Worm (Caenorhabditis elegans) whole organism, L3 larva: ENCODE data around the gene H39E23.3.

Source experiments
- egl-27 ChIP-seq: sonication (generic microtip); optimal IDR thresholded peaks from 4 replicates; lab custom pipeline; 2017; ENCODE audit warnings: missing biosample characterization, missing genetic modification reagents, missing genetic modification characterization
- elt-3 ChIP-seq, 3 experiments: fragments of 150-350 bp in 1 of 3; sonication (generic microtip) in 2 of 3; optimal IDR thresholded peaks; 2 replicates in 2 of 3; 4 replicates in 1 of 3; lab custom pipeline; 2014 to 2017; ENCODE audit warnings: missing biosample characterization in 3 of 3, missing genetic modification characterization in 3 of 3
- fkh-2 ChIP-seq: fragments of 150-350 bp; optimal IDR thresholded peaks from 2 replicates; lab custom pipeline; 2014; ENCODE audit warnings: missing biosample characterization, missing genetic modification reagents, missing genetic modification characterization
- fos-1 ChIP-seq: fragments of 150-350 bp; optimal IDR thresholded peaks from 2 replicates; lab custom pipeline; 2014; ENCODE audit warnings: missing biosample characterization, missing genetic modification characterization
- nhr-23 ChIP-seq: fragments of 150-350 bp; optimal IDR thresholded peaks from 2 replicates; lab custom pipeline; 2014; ENCODE audit warnings: missing biosample characterization, missing genetic modification reagents, missing genetic modification characterization
- nhr-237 ChIP-seq: fragments of 150-350 bp; optimal IDR thresholded peaks from 2 replicates; lab custom pipeline; 2014; ENCODE audit warnings: missing biosample characterization, missing genetic modification characterization
- nhr-28 ChIP-seq: fragments of 150-350 bp; optimal IDR thresholded peaks from 2 replicates; lab custom pipeline; 2014; ENCODE audit warnings: missing biosample characterization, missing genetic modification characterization
- sea-2 ChIP-seq: fragments of 150-350 bp; sonication (generic microtip); optimal IDR thresholded peaks from 4 replicates; lab custom pipeline; 2014; ENCODE audit warnings: missing biosample characterization, missing genetic modification reagents, missing genetic modification characterization
- skn-1 ChIP-seq: fragments of 150-350 bp; optimal IDR thresholded peaks from 2 replicates; lab custom pipeline; 2014; ENCODE audit warnings: missing biosample characterization, missing genetic modification characterization
- snpc-4 ChIP-seq: fragments of 150-350 bp; optimal IDR thresholded peaks from 2 replicates; lab custom pipeline; 2014; ENCODE audit warnings: missing biosample characterization, missing genetic modification characterization
- tbx-2 ChIP-seq: sonication (generic microtip); optimal IDR thresholded peaks from 2 replicates; lab custom pipeline; 2016; ENCODE audit warnings: mild to moderate bottlenecking, missing genetic modification characterization, missing compliant biosample characterization
- unc-62 ChIP-seq: fragments of 150-350 bp; sonication (generic microtip); optimal IDR thresholded peaks from 4 replicates; lab custom pipeline; 2014; ENCODE audit warnings: missing biosample characterization, missing genetic modification reagents, missing genetic modification characterization

- TF ChIP-seq fos-1 (tag; lab: Kevin White, UChicago): no peak
- no peak for TF ChIP-seq sea-2
- TF ChIP-seq nhr-23 (tag; lab: Kevin White, UChicago): no peak
- no peak for TF ChIP-seq elt-3 (tag; optimal IDR thresholded peaks at IDR 0.05; lab: Kevin White, UChicago)
- no peak for TF ChIP-seq nhr-28 (tag; lab: Kevin White, UChicago)
- TF ChIP-seq skn-1 (tag; lab: Kevin White, UChicago): no peak
- no peak for TF ChIP-seq tbx-2
- TF ChIP-seq unc-62 (GFP tag; lab: Kevin White, UChicago): no peak
- no peak for TF ChIP-seq egl-27 (tag; lab: Kevin White, UChicago)
- TF ChIP-seq fkh-2 (tag; lab: Kevin White, UChicago): no peak
- TF ChIP-seq nhr-237 (tag; lab: Kevin White, UChicago): no peak
- no peak for TF ChIP-seq snpc-4 (tag; lab: Kevin White, UChicago)
Measured at ce11 chrV:14149125-14149524, 41.5 kb downstream of the H39E23.3 start.
